Fruit fly (Drosophila melanogaster): ENCODE measurements around the gene to.

Gene to

dm6 chr3R:25241507-25242070 lies 1.6 kb downstream of the to start, which contains the start of gene CG11854:
Gene CG11854 (plus strand): TSS chr3R:25242020.
- no peak for TF ChIP-seq ey (GFP tag; optimal IDR thresholded peaks at IDR 0.05)
- no peak for TF ChIP-seq Rel (GFP tag; optimal IDR thresholded peaks at IDR 0.05)
- TF ChIP-seq Rel (tag; optimal IDR thresholded peaks at IDR 0.05) = peak; percentile 76

dm6 chr3R:25245052-25245813 lies 5.3 kb downstream of the to start, which contains the start of gene bam:
Gene bam (minus strand): TSS chr3R:25245109.
- no peak for TF ChIP-seq Rel (GFP tag; optimal IDR thresholded peaks at IDR 0.05)
- TF ChIP-seq Rel (tag; optimal IDR thresholded peaks at IDR 0.05) = peak; percentile 77
- peak; percentile 51 for TF ChIP-seq Myc (optimal IDR thresholded peaks at IDR 0.05)
- no peak for TF ChIP-seq psq (GFP tag; optimal IDR thresholded peaks at IDR 0.05)

dm6 chr3R:25247379-25247869 lies 7.4 kb downstream of the to start, which contains the start of the genes RpS27 and Nup37:
Gene RpS27 (minus strand): TSS chr3R:25247514.
Gene Nup37 (plus strand): TSS chr3R:25247658.
- TF ChIP-seq pan (optimal IDR thresholded peaks at IDR 0.05) (no peak), psq (GFP tag; optimal IDR thresholded peaks at IDR 0.05) (peak; percentile 89), OdsH (GFP tag; optimal IDR thresholded peaks at IDR 0.05) (peak; percentile 95), dmrt93B (GFP tag; optimal IDR thresholded peaks at IDR 0.05) (peak; percentile 99), sage (GFP tag; optimal IDR thresholded peaks at IDR 0.05) (peak; percentile 66), Hr83 (GFP tag; optimal IDR thresholded peaks at IDR 0.05; ENCODE audit: poor library complexity, severe bottlenecking) (peak; percentile 99), rgr (GFP tag; optimal IDR thresholded peaks at IDR 0.05) (peak; percentile 99), woc (GFP tag; optimal IDR thresholded peaks at IDR 0.05) (peak; percentile 77), N (GFP tag; optimal IDR thresholded peaks at IDR 0.05) (no peak), jim (GFP tag; optimal IDR thresholded peaks at IDR 0.05) (peak; percentile 7), Sp1 (GFP tag; optimal IDR thresholded peaks at IDR 0.05) (peak; percentile 97), brk (GFP tag; optimal IDR thresholded peaks at IDR 0.05) (no peak), sv (GFP tag; optimal IDR thresholded peaks at IDR 0.05) (peak; percentile 96), Jra (GFP tag; optimal IDR thresholded peaks at IDR 0.05) (no peak), dsf (GFP tag; optimal IDR thresholded peaks at IDR 0.05; ENCODE audit: borderline replicate concordance) (peak; percentile 79), Abd-B (GFP tag; optimal IDR thresholded peaks at IDR 0.05) (no peak), dl (GFP tag; optimal IDR thresholded peaks at IDR 0.05; ENCODE audit: insufficient read depth in 1 of 2, partially characterized antibody in 2 of 2) (no peak), Vsx2 (GFP tag; optimal IDR thresholded peaks at IDR 0.05; ENCODE audit: partially characterized antibody) (no peak), Dfd (GFP tag; optimal IDR thresholded peaks at IDR 0.05) (no peak), Mio (GFP tag; optimal IDR thresholded peaks at IDR 0.05) (peak; percentile 92), CG9705 (GFP tag; optimal IDR thresholded peaks at IDR 0.05) (peak; percentile 99), Dif (GFP tag; optimal IDR thresholded peaks at IDR 0.05; ENCODE audit: partially characterized antibody) (no peak), Hr78 (GFP tag; optimal IDR thresholded peaks at IDR 0.05) (no peak), HLH106 (tag; optimal IDR thresholded peaks at IDR 0.05) (peak; percentile 96), GATAd (GFP tag; optimal IDR thresholded peaks at IDR 0.05) (peak; percentile 89), Rel (GFP tag; optimal IDR thresholded peaks at IDR 0.05) (peak; percentile 53), Rel (tag; optimal IDR thresholded peaks at IDR 0.05) (peak; percentile 83), lola (GFP tag; optimal IDR thresholded peaks at IDR 0.05) (no peak), br (GFP tag; optimal IDR thresholded peaks at IDR 0.05) (peak; percentile 98), h (GFP tag; optimal IDR thresholded peaks at IDR 0.05) (peak; percentile 96), CG32264 (GFP tag; optimal IDR thresholded peaks at IDR 0.05) (peak; percentile 91), Hnf4 (GFP tag; optimal IDR thresholded peaks at IDR 0.05) (no peak), CrebA (GFP tag; optimal IDR thresholded peaks at IDR 0.05; ENCODE audit: borderline replicate concordance) (no peak), fru (GFP tag; optimal IDR thresholded peaks at IDR 0.05) (peak; percentile 96), Myc (optimal IDR thresholded peaks at IDR 0.05) (peak; percentile 25), ey (GFP tag; optimal IDR thresholded peaks at IDR 0.05) (peak; percentile 90), foxo (GFP tag; optimal IDR thresholded peaks at IDR 0.05) (peak; percentile 81 to 97), usp (GFP tag; optimal IDR thresholded peaks at IDR 0.05) (no peak), tai (GFP tag; optimal IDR thresholded peaks at IDR 0.05) (no peak)

Data from whole organism, wandering third instar larva.